Worm (Caenorhabditis elegans) whole organism, late embryonic: Measurements from ENCODE around the gene T03F6.3.

ENCODE experiments used
- C08G9.2 ChIP-seq: sonication (generic microtip); optimal IDR thresholded peaks from 2 replicates; lab custom pipeline; 2016; ENCODE audit warnings: mild to moderate bottlenecking, missing genetic modification characterization, moderate library complexity, missing compliant biosample characterization
- F13H6.1 ChIP-seq: sonication (generic microtip); optimal IDR thresholded peaks from 2 replicates; lab custom pipeline; 2016; ENCODE audit warnings: missing genetic modification characterization, missing compliant biosample characterization
- K02D7.2 ChIP-seq: sonication (generic microtip); optimal IDR thresholded peaks from 2 replicates; lab custom pipeline; 2017; ENCODE audit warnings: mild to moderate bottlenecking, missing genetic modification characterization, missing compliant biosample characterization
- ahr-1 ChIP-seq: sonication (generic microtip); optimal IDR thresholded peaks from 2 replicates; lab custom pipeline; 2016; ENCODE audit warnings: missing genetic modification characterization, missing compliant biosample characterization
- ama-1 ChIP-seq: fragments of 150-350 bp; optimal IDR thresholded peaks from 2 replicates; lab custom pipeline; 2014
- ceh-14 ChIP-seq: sonication (generic microtip); optimal IDR thresholded peaks from 2 replicates; lab custom pipeline; 2016; ENCODE audit warnings: missing genotype, missing genetic modification characterization, missing compliant biosample characterization
- ceh-18 ChIP-seq: sonication (generic microtip); optimal IDR thresholded peaks from 2 replicates; lab custom pipeline; 2016; ENCODE audit warnings: missing genetic modification characterization, missing compliant biosample characterization
- ceh-2 ChIP-seq: sonication (generic microtip); optimal IDR thresholded peaks from 2 replicates; lab custom pipeline; 2016; ENCODE audit warnings: missing genotype, missing genetic modification characterization, missing compliant biosample characterization
- ceh-22 ChIP-seq: sonication (generic microtip); optimal IDR thresholded peaks from 2 replicates; lab custom pipeline; 2017; ENCODE audit warnings: missing biosample characterization, missing genetic modification characterization
- ceh-31 ChIP-seq: sonication (generic microtip); optimal IDR thresholded peaks from 2 replicates; lab custom pipeline; 2016; ENCODE audit warnings: missing genetic modification characterization, missing compliant biosample characterization
- ceh-34 ChIP-seq: sonication (generic microtip); optimal IDR thresholded peaks from 2 replicates; lab custom pipeline; 2016; ENCODE audit warnings: mild to moderate bottlenecking, missing genetic modification characterization, missing compliant biosample characterization
- ceh-45 ChIP-seq: fragments of 200-800 bp; sonication (Bioruptor generic); IDR thresholded peaks from 2 replicates; pipeline ENCODE4 v1.3.6; 2022; ENCODE audit warnings: missing genetic modification reagents, missing genetic modification characterization, missing compliant biosample characterization
- dmd-4 ChIP-seq: sonication (generic microtip); optimal IDR thresholded peaks from 2 replicates; lab custom pipeline; 2016; ENCODE audit warnings: borderline replicate concordance, missing genetic modification characterization, missing compliant biosample characterization
- dve-1 ChIP-seq: sonication (generic microtip); optimal IDR thresholded peaks from 2 replicates; lab custom pipeline; 2017; ENCODE audit warnings: antibody characterized with exemption, mild to moderate bottlenecking, missing genetic modification characterization, missing compliant biosample characterization
- elt-2 ChIP-seq: sonication (generic microtip); optimal IDR thresholded peaks from 2 replicates; lab custom pipeline; 2016; ENCODE audit warnings: missing genetic modification reagents, missing genetic modification characterization, missing compliant biosample characterization
- ets-4 ChIP-seq: sonication (generic microtip); optimal IDR thresholded peaks from 2 replicates; lab custom pipeline; 2016; ENCODE audit warnings: missing genetic modification characterization, missing compliant biosample characterization
- eyg-1 ChIP-seq: sonication (generic microtip); optimal IDR thresholded peaks from 2 replicates; lab custom pipeline; 2016; ENCODE audit warnings: missing genotype, missing genetic modification characterization, missing compliant biosample characterization
- fax-1 ChIP-seq: sonication (generic microtip); optimal IDR thresholded peaks from 2 replicates; lab custom pipeline; 2016; ENCODE audit warnings: missing genotype, missing genetic modification characterization, missing compliant biosample characterization
- fkh-6 ChIP-seq: sonication (generic microtip); optimal IDR thresholded peaks from 2 replicates; lab custom pipeline; 2016; ENCODE audit warnings: missing genetic modification characterization, missing compliant biosample characterization
- gmeb-2 ChIP-seq: sonication (generic microtip); optimal IDR thresholded peaks from 2 replicates; lab custom pipeline; 2016; ENCODE audit warnings: missing genetic modification characterization, inconsistent platforms, missing compliant biosample characterization
- hlh-8 ChIP-seq: sonication (generic microtip); optimal IDR thresholded peaks from 2 replicates; lab custom pipeline; 2016; ENCODE audit warnings: missing genotype, missing genetic modification characterization, missing compliant biosample characterization
- lin-11 ChIP-seq: fragments of 200-800 bp; sonication (Bioruptor generic); optimal IDR thresholded peaks from 2 replicates; lab custom pipeline; 2018; ENCODE audit warnings: mild to moderate bottlenecking, missing genetic modification characterization, missing compliant biosample characterization
- mec-3 ChIP-seq: sonication (generic microtip); optimal IDR thresholded peaks from 2 replicates; lab custom pipeline; 2016; ENCODE audit warnings: borderline replicate concordance, missing genetic modification characterization, missing compliant biosample characterization
- nfya-1 ChIP-seq: sonication (generic microtip); optimal IDR thresholded peaks from 2 replicates; lab custom pipeline; 2017; ENCODE audit warnings: missing genetic modification characterization, mild to moderate bottlenecking, missing compliant biosample characterization, antibody characterized with exemption, moderate library complexity
- nhr-232 ChIP-seq: sonication (generic microtip); optimal IDR thresholded peaks from 2 replicates; lab custom pipeline; 2016; ENCODE audit warnings: missing genetic modification characterization, missing compliant biosample characterization
- pat-9 ChIP-seq: fragments of 200-800 bp; sonication (Bioruptor generic); optimal IDR thresholded peaks from 2 replicates; lab custom pipeline; 2018; ENCODE audit warnings: mild to moderate bottlenecking, missing genetic modification characterization, moderate library complexity, missing compliant biosample characterization
- pax-1 ChIP-seq: fragments of 150-350 bp; optimal IDR thresholded peaks from 2 replicates; lab custom pipeline; 2014; ENCODE audit warnings: missing biosample characterization, missing genetic modification characterization
- pha-2 ChIP-seq: sonication (generic microtip); optimal IDR thresholded peaks from 2 replicates; lab custom pipeline; 2017; ENCODE audit warnings: mild to moderate bottlenecking, missing genetic modification characterization, missing compliant biosample characterization
- pros-1 ChIP-seq: fragments of 150-350 bp; optimal IDR thresholded peaks from 2 replicates; lab custom pipeline; 2014; ENCODE audit warnings: missing biosample characterization, missing genetic modification reagents, missing genetic modification characterization
- ref-2 ChIP-seq: sonication (generic microtip); optimal IDR thresholded peaks from 2 replicates; lab custom pipeline; 2016; ENCODE audit warnings: missing genetic modification characterization, missing compliant biosample characterization
- sdc-2 ChIP-seq: sonication (generic microtip); optimal IDR thresholded peaks from 2 replicates; lab custom pipeline; 2016; ENCODE audit warnings: missing genotype, missing genetic modification characterization, missing compliant biosample characterization
- sox-2 ChIP-seq: fragments of 200-800 bp; sonication (Bioruptor generic); IDR thresholded peaks from 2 replicates; pipeline ENCODE4 v1.3.6; 2022; ENCODE audit warnings: missing genetic modification reagents, missing genetic modification characterization, missing compliant biosample characterization
- sox-4 ChIP-seq: sonication (generic microtip); optimal IDR thresholded peaks from 2 replicates; lab custom pipeline; 2017; ENCODE audit warnings: mild to moderate bottlenecking, missing genetic modification characterization, inconsistent platforms, missing compliant biosample characterization
- tbx-2 ChIP-seq: sonication (generic microtip); optimal IDR thresholded peaks from 2 replicates; lab custom pipeline; 2016; ENCODE audit warnings: missing genetic modification characterization, missing compliant biosample characterization
- tbx-7 ChIP-seq: sonication (generic microtip); optimal IDR thresholded peaks from 2 replicates; lab custom pipeline; 2016; ENCODE audit warnings: missing genotype, missing genetic modification characterization, missing compliant biosample characterization
- unc-55 ChIP-seq: sonication (generic microtip); optimal IDR thresholded peaks from 2 replicates; lab custom pipeline; 2017; ENCODE audit warnings: missing biosample characterization, missing genetic modification reagents, missing genetic modification characterization
- unc-86 ChIP-seq: sonication (generic microtip); optimal IDR thresholded peaks from 2 replicates; lab custom pipeline; 2016; ENCODE audit warnings: missing genetic modification characterization, missing compliant biosample characterization
- ztf-16 ChIP-seq: sonication (generic microtip); optimal IDR thresholded peaks from 2 replicates; lab custom pipeline; 2017; ENCODE audit warnings: missing genetic modification characterization, missing compliant biosample characterization

Gene T03F6.3

ce11 chrIII:13430162-13430561, 41.0 kb downstream of the T03F6.3 start, which contains the start of gene trf-1:
Gene trf-1, plus strand, starts transcription at chrIII:13430462.
- no peak for TF ChIP-seq pha-2 (tag; lab: Kevin White, UChicago)
- TF ChIP-seq C08G9.2: no peak
- TF ChIP-seq ref-2: no peak
- TF ChIP-seq fkh-6 (tag; lab: Kevin White, UChicago): no peak
- no peak for TF ChIP-seq ama-1
- TF ChIP-seq ztf-16 (tag; lab: Kevin White, UChicago): no peak
- no peak for TF ChIP-seq unc-55
- TF ChIP-seq nhr-232 (tag; lab: Kevin White, UChicago): no peak
- TF ChIP-seq tbx-2 (tag; lab: Kevin White, UChicago): no peak
- no peak for TF ChIP-seq sox-4
- TF ChIP-seq F13H6.1 (tag; lab: Kevin White, UChicago): no peak
- no peak for TF ChIP-seq dve-1 (tag; lab: Kevin White, UChicago)
- no peak for TF ChIP-seq pros-1
- no peak for TF ChIP-seq unc-86 (tag; lab: Kevin White, UChicago)
- TF ChIP-seq gmeb-2 (tag; lab: Kevin White, UChicago): no peak
- no peak for TF ChIP-seq lin-11 (tag; lab: Kevin White, UChicago)
- no peak for TF ChIP-seq K02D7.2
- no peak for TF ChIP-seq sdc-2 (tag; lab: Kevin White, UChicago)
- TF ChIP-seq pat-9: no peak

- no peak for TF ChIP-seq ztf-16 (tag; lab: Kevin White, UChicago)
- TF ChIP-seq ceh-22 (tag; lab: Kevin White, UChicago): no peak
- TF ChIP-seq pax-1 (tag; lab: Kevin White, UChicago): no peak
- no peak for TF ChIP-seq sox-4
- TF ChIP-seq fax-1 (tag; lab: Kevin White, UChicago): no peak
- no peak for TF ChIP-seq ceh-31 (tag; lab: Kevin White, UChicago)
- TF ChIP-seq dmd-4 (tag; lab: Kevin White, UChicago): no peak
- no peak for TF ChIP-seq ceh-34 (tag; lab: Kevin White, UChicago)
- no peak for TF ChIP-seq eyg-1 (tag; lab: Kevin White, UChicago)
- TF ChIP-seq pros-1: no peak
- no peak for TF ChIP-seq ets-4 (tag; lab: Kevin White, UChicago)
- no peak for TF ChIP-seq ceh-18 (tag; lab: Kevin White, UChicago)
- no peak for TF ChIP-seq C08G9.2
- TF ChIP-seq gmeb-2 (tag; lab: Kevin White, UChicago): no peak
These were observed 45.2 kb downstream of the T03F6.3 start, which contains the start of gene F45G2.7 for ce11 chrIII:13434404-13434803. Gene F45G2.7, minus strand, starts transcription at chrIII:13434504.

ce11 chrIII:13435570-13435969, 46.4 kb downstream of the T03F6.3 start, which contains the start of gene F45G2.8:
Gene F45G2.8, minus strand, starts transcription at chrIII:13435670.
- TF ChIP-seq dve-1 (tag; lab: Kevin White, UChicago) (no peak), unc-86 (tag; lab: Kevin White, UChicago) (no peak), tbx-7 (no peak), elt-2 (tag; lab: Kevin White, UChicago) (no peak), lin-11 (tag; lab: Kevin White, UChicago) (no peak), mec-3 (no peak), sox-2 (GFP tag; lab: Robert Waterston, UW) (no peak), ztf-16 (tag; lab: Kevin White, UChicago) (no peak), hlh-8 (tag; lab: Kevin White, UChicago) (no peak), nfya-1 (tag; lab: Kevin White, UChicago) (no peak), gmeb-2 (tag; lab: Kevin White, UChicago) (no peak), ets-4 (tag; lab: Kevin White, UChicago) (no peak), tbx-2 (tag; lab: Kevin White, UChicago) (no peak), ceh-45 (GFP tag; lab: Robert Waterston, UW) (no peak), ceh-14 (tag; lab: Kevin White, UChicago) (no peak), ceh-2 (tag; lab: Kevin White, UChicago) (no peak), dmd-4 (tag; lab: Kevin White, UChicago) (no peak), ahr-1 (tag; lab: Kevin White, UChicago) (no peak), ceh-18 (tag; lab: Kevin White, UChicago) (no peak)
